Fruit fly (Drosophila melanogaster): Measurements from ENCODE around the gene Rnp4F.

DNA sequence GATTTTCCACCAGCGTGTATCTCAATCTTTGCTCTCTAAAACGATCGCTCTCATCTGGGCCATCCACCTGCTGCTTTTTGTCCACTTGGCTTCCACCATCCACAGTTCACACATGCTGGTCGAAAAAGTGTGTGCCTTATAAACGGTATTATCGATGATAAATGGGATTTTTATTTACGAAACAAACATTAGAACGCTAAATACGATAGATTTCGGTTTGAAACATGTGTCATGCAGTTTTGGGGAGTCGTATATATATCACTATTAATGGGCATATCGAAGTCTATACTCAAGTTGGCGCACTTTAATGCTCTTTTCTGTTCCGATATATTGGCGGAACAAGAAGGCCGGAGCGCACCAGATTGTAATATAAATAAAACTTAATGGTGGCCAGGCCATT, 34.5 kb upstream of the Rnp4F start:
- TF ChIP-seq CG11902 (GFP tag; optimal IDR thresholded peaks at IDR 0.05) (no peak), CG3919 (GFP tag; optimal IDR thresholded peaks at IDR 0.05) (no peak), CG15336 (GFP tag; IDR thresholded peaks at IDR 0.05) (no peak), CG9139 (GFP tag; optimal IDR thresholded peaks at IDR 0.05) (no peak), CG6808 (GFP tag; optimal IDR thresholded peaks at IDR 0.05) (no peak), Hr38 (GFP tag; optimal IDR thresholded peaks at IDR 0.05) (no peak), CG11762 (GFP tag; optimal IDR thresholded peaks at IDR 0.05; ENCODE audit: insufficient read depth) (no peak), CG11294 (GFP tag; IDR thresholded peaks at IDR 0.05) (no peak), CG32006 (GFP tag; optimal IDR thresholded peaks at IDR 0.05) (no peak), topi (GFP tag; optimal IDR thresholded peaks at IDR 0.05) (no peak), salr (GFP tag; optimal IDR thresholded peaks at IDR 0.05) (no peak)
